Worm (Caenorhabditis elegans) whole organism, L4 larva: Measurements from ENCODE around the gene dpff-1.

ENCODE experiments used
- ceh-82 ChIP-seq: sonication (generic microtip); optimal IDR thresholded peaks from 2 replicates; lab custom pipeline; 2017; ENCODE audit warnings: missing biosample characterization, missing genetic modification characterization
- madf-5 ChIP-seq, 2 experiments: fragments of 200-800 bp; sonication (Bioruptor generic); IDR thresholded peaks; 2 replicates each; pipeline ENCODE4 v1.3.6; 2022; ENCODE audit warnings: missing compliant biosample characterization in 2 of 2, missing genetic modification characterization in 2 of 2
- mdl-1 ChIP-seq, 2 experiments: fragments of 150-350 bp in 1 of 2; sonication (generic microtip) in 1 of 2; optimal IDR thresholded peaks; 2 replicates each; lab custom pipeline; 2014 to 2017; ENCODE audit warnings: missing biosample characterization in 2 of 2, missing genetic modification characterization in 2 of 2
- nhr-10 ChIP-seq: fragments of 150-350 bp; optimal IDR thresholded peaks from 2 replicates; lab custom pipeline; 2014; ENCODE audit warnings: missing biosample characterization, missing genetic modification characterization
- nhr-77 ChIP-seq: fragments of 150-350 bp; optimal IDR thresholded peaks from 2 replicates; lab custom pipeline; 2014; ENCODE audit warnings: missing biosample characterization, missing genetic modification characterization
- snpc-1.2 ChIP-seq: fragments of 200-800 bp; sonication (Bioruptor generic); IDR thresholded peaks from 2 replicates; pipeline ENCODE4 v1.3.6; 2022; ENCODE audit warnings: missing genetic modification reagents, missing genetic modification characterization, missing compliant biosample characterization
- unc-62 ChIP-seq, 3 experiments: fragments of 150-350 bp in 1 of 3; sonication (generic microtip); optimal IDR thresholded peaks in 2 of 3; peaks in 1 of 3; 1 replicate in 1 of 3; 2 replicates in 2 of 3; lab custom pipeline; 2014 to 2017; ENCODE audit warnings: missing biosample characterization in 3 of 3, missing genetic modification characterization in 3 of 3, missing genetic modification reagents in 3 of 3, missing genotype in 1 of 3

- TF ChIP-seq snpc-1.2 (no peak), unc-62 (GFP tag; optimal IDR thresholded peaks at IDR 0.05 in 1 of 2; lab: Kevin White, UChicago) (no peak), unc-62 (tag; optimal IDR thresholded peaks at IDR 0.05; lab: Kevin White, UChicago) (no peak), ceh-82 (no peak), mdl-1 (tag; optimal IDR thresholded peaks at IDR 0.05; lab: Kevin White, UChicago) (no peak), nhr-77 (no peak), madf-5 (GFP tag; IDR thresholded peaks at IDR 0.05; lab: Robert Waterston, UW) (no peak), nhr-10 (tag; lab: Kevin White, UChicago) (no peak)
These were observed at the start of gene dpff-1 for ce11 chrIII:5906059-5906458.
